Fruit fly (Drosophila melanogaster): Measurements from ENCODE around the gene CG43736.

The CG43736 gene

DNA sequence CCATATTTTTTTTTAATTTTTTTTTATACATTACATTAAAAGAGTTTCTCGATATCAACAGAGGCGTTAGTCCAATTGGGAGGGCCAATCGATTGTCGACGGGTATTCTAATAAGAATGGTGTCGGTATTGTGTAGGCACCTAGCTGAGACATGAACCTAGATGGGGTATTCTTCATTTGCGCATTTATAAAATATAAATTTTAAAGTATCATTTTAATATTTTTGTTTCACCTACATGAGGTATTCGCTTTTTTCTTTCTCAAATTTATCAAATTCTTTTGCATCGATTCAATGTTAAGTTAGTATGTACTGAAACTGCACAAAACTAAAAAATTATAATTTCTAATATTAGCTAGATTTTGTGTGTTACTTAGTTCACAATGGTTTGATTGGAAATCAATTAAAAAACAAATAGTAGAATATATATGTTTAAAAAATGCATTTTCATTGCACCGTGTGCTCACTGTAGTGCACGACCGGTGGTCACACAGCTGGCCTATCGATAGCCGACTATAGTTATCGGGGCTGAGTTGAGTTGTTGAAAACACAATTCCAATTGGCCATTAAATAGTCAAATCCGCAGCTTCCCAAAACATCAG lies 19.7 kb upstream of the CG43736 start, which contains the start of the genes CG14435 and Tmf (continued):
- peak; percentile 68 for TF ChIP-seq cato (GFP tag; optimal IDR thresholded peaks at IDR 0.05; ENCODE audit: borderline replicate concordance)
- peak in 1 of 2 experiments; percentile 57 for TF ChIP-seq Eip74EF (GFP tag; optimal IDR thresholded peaks at IDR 0.05)
- peak; percentile 50; the same call in 1 of the 2 replicates for TF ChIP-seq CG5953 (GFP tag; IDR thresholded peaks at IDR 0.05)
- peak; percentile 89 for TF ChIP-seq lmd (GFP tag; IDR thresholded peaks at IDR 0.05)
- 0 out of 2 replicates have a peak, but pooled peaks have one; percentile 72 for TF ChIP-seq cas (GFP tag; IDR thresholded peaks at IDR 0.05)
- peak; percentile 93 for TF ChIP-seq CoRest (tag; optimal IDR thresholded peaks at IDR 0.05)
- TF ChIP-seq CG9727 (GFP tag; optimal IDR thresholded peaks at IDR 0.05), result peak; percentile 88
- TF ChIP-seq Hr78 (GFP tag; optimal IDR thresholded peaks at IDR 0.05), result peak in 1 of 2 experiments; percentile 46
- TF ChIP-seq row (GFP tag; IDR thresholded peaks at IDR 0.05), result peak; percentile 93
- peak; percentile 44 for TF ChIP-seq psq (GFP tag; optimal IDR thresholded peaks at IDR 0.05)
- TF ChIP-seq CG9797 (GFP tag; optimal IDR thresholded peaks at IDR 0.05), result peak; percentile 39
- peak; percentile 28 for TF ChIP-seq Antp (GFP tag; optimal IDR thresholded peaks at IDR 0.05)
- TF ChIP-seq caup (GFP tag; optimal IDR thresholded peaks at IDR 0.05; ENCODE audit: severe bottlenecking), result peak; percentile 80
- TF ChIP-seq ewg (GFP tag; optimal IDR thresholded peaks at IDR 0.05), result peak; percentile 67
- peak; percentile 85 for TF ChIP-seq ase (GFP tag; IDR thresholded peaks at IDR 0.05)
- no peak for TF ChIP-seq NC2α (GFP tag; optimal IDR thresholded peaks at IDR 0.05)
- peak; percentile 60; the same call in 1 of the 2 replicates for TF ChIP-seq peb (GFP tag; IDR thresholded peaks at IDR 0.05)
- peak; percentile 74 for TF ChIP-seq danr (GFP tag; IDR thresholded peaks at IDR 0.05)
- peak; percentile 80 for TF ChIP-seq ci (GFP tag; IDR thresholded peaks at IDR 0.05)
- peak in 1 of 3 experiments; percentile 88 for TF ChIP-seq lola (GFP tag; optimal IDR thresholded peaks at IDR 0.05)
- TF ChIP-seq croc (GFP tag; conservative IDR thresholded peaks at IDR 0.05), result peak; percentile 72
- TF ChIP-seq yki (optimal IDR thresholded peaks at IDR 0.05), result no peak
- peak; percentile 83 for TF ChIP-seq Fer1 (GFP tag; optimal IDR thresholded peaks at IDR 0.05)
- peak; percentile 93 for TF ChIP-seq sens (GFP tag)
- TF ChIP-seq jigr1 (GFP tag; IDR thresholded peaks at IDR 0.05), result peak; percentile 66; the same call in 1 of the 3 replicates
- peak; percentile 78 for TF ChIP-seq tin (GFP tag; optimal IDR thresholded peaks at IDR 0.05)
- TF ChIP-seq CG31224 (GFP tag; IDR thresholded peaks at IDR 0.05), result peak; percentile 67
- TF ChIP-seq ranshi (GFP tag; IDR thresholded peaks at IDR 0.05), result peak; percentile 87
- peak; percentile 58 for TF ChIP-seq CG11696 (GFP tag; IDR thresholded peaks at IDR 0.05)
- peak; percentile 76 for TF ChIP-seq trem (tag; optimal IDR thresholded peaks at IDR 0.05)
- TF ChIP-seq CG11247 (GFP tag; IDR thresholded peaks at IDR 0.05), result peak; percentile 85
- TF ChIP-seq CG17328 (GFP tag; IDR thresholded peaks at IDR 0.05), result peak; percentile 81
- TF ChIP-seq CG10431 (GFP tag; optimal IDR thresholded peaks at IDR 0.05), result peak; percentile 57
- 0 out of 3 replicates have a peak, but pooled peaks have one; percentile 23 for TF ChIP-seq CG14860 (GFP tag; IDR thresholded peaks at IDR 0.05; ENCODE audit: partially characterized antibody)
- peak; percentile 44 for TF ChIP-seq Camta (GFP tag; optimal IDR thresholded peaks at IDR 0.05)
- peak; percentile 92 for TF ChIP-seq wek (GFP tag; optimal IDR thresholded peaks at IDR 0.05)
- peak; percentile 81 for TF ChIP-seq Usf (GFP tag; optimal IDR thresholded peaks at IDR 0.05)
- TF ChIP-seq stc (GFP tag; IDR thresholded peaks at IDR 0.05), result peak; percentile 78
- TF ChIP-seq bcd (GFP tag; optimal IDR thresholded peaks at IDR 0.05), result peak; percentile 89
- TF ChIP-seq CG13287 (GFP tag; IDR thresholded peaks at IDR 0.05; ENCODE audit: partially characterized antibody), result peak; percentile 55
- TF ChIP-seq lov (optimal IDR thresholded peaks at IDR 0.05), result no peak
- TF ChIP-seq lov (GFP tag; IDR thresholded peaks at IDR 0.05), result peak; percentile 73; the same call in 2 of the 3 replicates
- TF ChIP-seq CG31388 (GFP tag; optimal IDR thresholded peaks at IDR 0.05), result peak; percentile 17
- TF ChIP-seq crp (GFP tag; optimal IDR thresholded peaks at IDR 0.05), result peak in 1 of 2 experiments; percentile 65
- TF ChIP-seq kni (GFP tag; optimal IDR thresholded peaks at IDR 0.05), result peak; percentile 55
- peak; percentile 82 for TF ChIP-seq ind (GFP tag; optimal IDR thresholded peaks at IDR 0.05)
- TF ChIP-seq fd96Cb (tag; optimal IDR thresholded peaks at IDR 0.05), result peak; percentile 77
- TF ChIP-seq gt (GFP tag; IDR thresholded peaks at IDR 0.05), result peak; percentile 56; the same call in 1 of the 2 replicates
- TF ChIP-seq aop (GFP tag; IDR thresholded peaks at IDR 0.05), result 0 out of 2 replicates have a peak, but pooled peaks have one; percentile 47

Measured in whole organism, embryonic.